Fruit fly (Drosophila melanogaster) whole organism: Measurements from ENCODE around the gene da.

Experiments
- CG8478 ChIP-seq: fragments of >200 bp; optimal IDR thresholded peaks from 2 replicates; lab custom pipeline; 2018; ENCODE audit warnings: inconsistent platforms
- Dll ChIP-seq: fragments of >200 bp; optimal IDR thresholded peaks from 2 replicates; lab custom pipeline; 2017
- EcR ChIP-seq, 2 experiments: fragments of >200 bp; optimal IDR thresholded peaks; 2 replicates each; lab custom pipeline; 2017; ENCODE audit warnings: missing biosample characterization in 2 of 2, missing genetic modification characterization in 2 of 2, missing genetic modification reagents in 2 of 2
- pan ChIP-seq: fragments of >200 bp; optimal IDR thresholded peaks from 2 replicates; lab custom pipeline; 2017
- psq ChIP-seq: fragments of >200 bp; optimal IDR thresholded peaks from 2 replicates; lab custom pipeline; 2017
- usp ChIP-seq: fragments of >200 bp; optimal IDR thresholded peaks from 2 replicates; lab custom pipeline; 2017; ENCODE audit warnings: missing biosample characterization, missing genetic modification characterization, mixed read lengths

da gene

DNA sequence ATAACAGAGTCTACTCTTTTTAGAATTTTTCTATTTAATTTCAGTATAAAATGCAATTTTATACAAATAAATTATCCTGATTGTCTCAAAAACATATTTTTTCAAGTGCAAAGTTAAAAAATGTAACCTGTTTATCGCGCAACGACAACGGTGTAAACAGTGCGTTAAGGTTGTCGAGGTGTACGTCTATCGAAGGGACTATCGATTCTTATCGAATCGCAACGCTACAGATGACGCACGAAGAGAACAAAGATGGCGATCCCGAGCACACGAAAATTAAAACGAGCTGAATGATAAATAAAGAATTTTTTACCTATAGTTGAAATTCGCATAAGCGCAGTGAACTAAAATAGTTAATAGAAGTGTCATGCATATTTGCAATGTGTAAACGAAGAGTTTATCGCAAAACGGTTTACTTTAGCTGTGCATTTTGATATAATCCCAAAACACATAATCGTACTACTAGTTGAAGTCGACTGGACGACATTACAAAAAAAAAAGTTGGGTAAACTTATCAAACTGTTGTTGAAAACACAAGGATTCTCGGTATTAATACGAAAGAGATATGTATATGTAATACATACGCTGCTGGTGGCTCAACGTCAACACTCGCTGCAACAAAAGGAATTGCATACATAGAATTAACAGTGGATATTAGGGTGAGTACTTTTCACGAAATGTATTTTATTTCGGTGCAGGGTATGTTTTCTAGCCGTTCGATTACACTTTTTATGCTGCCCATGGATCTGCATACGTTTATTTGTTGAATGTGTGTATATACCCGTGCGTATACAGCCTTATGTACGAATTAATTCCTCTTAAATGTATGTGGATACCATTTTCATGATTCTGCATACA is at the start of gene da:
da (plus strand) TSS at position 237 of the 858 bp plus-strand sequence.
- TF ChIP-seq CG8478 (lab: Kevin White, UChicago) (no peak), EcR (GFP tag; optimal IDR thresholded peaks at IDR 0.05; lab: Kevin White, UChicago) (no peak), Dll (lab: Kevin White, UChicago) (no peak), psq (no peak), usp (GFP tag; lab: Kevin White, UChicago) (no peak), pan (no peak)

dm6 chr2L:10339212-10339721 is 48.6 kb upstream of the da start, which contains the start of gene SamDC:
Gene SamDC, plus strand, starts transcription at chr2L:10339457.
- TF ChIP-seq usp (GFP tag; lab: Kevin White, UChicago) (no peak), pan (no peak), Dll (lab: Kevin White, UChicago) (no peak), psq (no peak), EcR (GFP tag; optimal IDR thresholded peaks at IDR 0.05; lab: Kevin White, UChicago) (no peak), CG8478 (lab: Kevin White, UChicago) (no peak)

DNA sequence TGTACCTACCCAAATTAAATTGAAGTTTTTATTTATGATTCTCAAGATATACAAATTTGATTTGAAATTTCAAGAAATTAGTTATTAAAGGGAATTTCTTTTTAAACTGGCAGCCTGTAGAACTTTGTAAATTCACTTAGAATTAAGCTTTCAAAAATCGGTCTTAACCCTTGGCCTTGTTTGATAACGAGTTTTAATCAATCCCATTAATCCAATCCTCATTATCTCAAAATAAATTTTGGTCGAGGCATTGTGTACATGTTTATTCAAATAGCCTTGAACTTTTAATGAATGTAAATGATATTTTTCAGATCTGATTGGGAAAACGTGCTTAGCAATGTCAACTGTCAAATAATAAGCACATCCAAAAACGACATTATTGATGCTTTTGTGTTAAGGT is 48.1 kb upstream of the da start:
- TF ChIP-seq CG8478 (lab: Kevin White, UChicago), result no peak
- no peak for TF ChIP-seq psq
- no peak for TF ChIP-seq usp (GFP tag; lab: Kevin White, UChicago)
- TF ChIP-seq Dll (lab: Kevin White, UChicago), result no peak
- TF ChIP-seq pan, result no peak
- TF ChIP-seq EcR (GFP tag; optimal IDR thresholded peaks at IDR 0.05; lab: Kevin White, UChicago), result no peak

dm6 chr2L:10341405-10341804 is 46.5 kb upstream of the da start, which contains the start of gene CG31715:
Gene CG31715, plus strand, starts transcription at chr2L:10341616.
- TF ChIP-seq usp (GFP tag; lab: Kevin White, UChicago) (no peak), EcR (GFP tag; optimal IDR thresholded peaks at IDR 0.05; lab: Kevin White, UChicago) (no peak), psq (no peak), pan (no peak), Dll (lab: Kevin White, UChicago) (no peak), CG8478 (lab: Kevin White, UChicago) (no peak)

DNA sequence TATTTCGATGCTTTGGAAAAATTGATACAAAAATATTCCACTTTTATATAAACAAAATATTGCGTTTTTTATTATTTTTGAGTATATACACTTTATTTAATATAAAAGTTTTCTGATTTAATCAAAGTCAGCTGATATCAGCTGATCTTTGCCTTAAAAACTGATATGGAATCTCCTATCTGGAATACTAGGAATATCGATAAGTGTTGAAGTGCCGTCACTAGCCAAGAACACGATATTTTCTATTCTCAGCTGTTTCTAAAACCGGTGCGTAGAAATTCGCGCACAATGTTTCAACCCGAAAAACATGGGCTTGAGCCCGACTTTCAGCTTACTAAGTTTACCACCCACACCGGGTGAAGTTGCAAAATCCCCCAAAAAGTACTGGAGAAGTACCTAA is 45.4 kb upstream of the da start, which contains the start of gene Sps2:
Sps2 (plus strand) TSS at position 124 of the 400 bp plus-strand sequence.
- no peak for TF ChIP-seq psq
- no peak for TF ChIP-seq EcR (GFP tag; optimal IDR thresholded peaks at IDR 0.05; lab: Kevin White, UChicago)
- no peak for TF ChIP-seq usp (GFP tag; lab: Kevin White, UChicago)
- no peak for TF ChIP-seq Dll (lab: Kevin White, UChicago)
- TF ChIP-seq CG8478 (lab: Kevin White, UChicago), result no peak
- TF ChIP-seq pan, result no peak

- TF ChIP-seq pan (no peak), usp (GFP tag; lab: Kevin White, UChicago) (no peak), psq (no peak), EcR (GFP tag; optimal IDR thresholded peaks at IDR 0.05; lab: Kevin White, UChicago) (no peak), CG8478 (lab: Kevin White, UChicago) (no peak), Dll (lab: Kevin White, UChicago) (no peak)
Measured at dm6 chr2L:10344029-10344606, 43.8 kb upstream of the da start, which contains the start of gene Frmd5. Gene Frmd5, plus strand, starts transcription at chr2L:10344442.

dm6 chr2L:10351130-10351529 is 36.8 kb upstream of the da start:
- TF ChIP-seq EcR (GFP tag; optimal IDR thresholded peaks at IDR 0.05; lab: Kevin White, UChicago) (no peak), CG8478 (lab: Kevin White, UChicago) (no peak), psq (no peak), usp (GFP tag; lab: Kevin White, UChicago) (no peak), pan (no peak), Dll (lab: Kevin White, UChicago) (no peak)

- no peak for TF ChIP-seq CG8478 (lab: Kevin White, UChicago)
- no peak for TF ChIP-seq psq
- no peak for TF ChIP-seq Dll (lab: Kevin White, UChicago)
- TF ChIP-seq EcR (GFP tag; optimal IDR thresholded peaks at IDR 0.05; lab: Kevin White, UChicago), result no peak
- no peak for TF ChIP-seq pan
- no peak for TF ChIP-seq usp (GFP tag; lab: Kevin White, UChicago)
Measured at dm6 chr2L:10353871-10354270, 34.0 kb upstream of the da start, which contains the start of gene CG34367. Gene CG34367, minus strand, starts transcription at chr2L:10353905.

dm6 chr2L:10356508-10356907 is 31.4 kb upstream of the da start, which contains the start of the genes CtsL4 and ClpP:
Gene CtsL4, minus strand, starts transcription at chr2L:10356597.
Gene ClpP, plus strand, starts transcription at chr2L:10356795.
- no peak for TF ChIP-seq usp (GFP tag; lab: Kevin White, UChicago)
- no peak for TF ChIP-seq Dll (lab: Kevin White, UChicago)
- TF ChIP-seq CG8478 (lab: Kevin White, UChicago), result no peak
- TF ChIP-seq EcR (GFP tag; optimal IDR thresholded peaks at IDR 0.05; lab: Kevin White, UChicago), result no peak
- no peak for TF ChIP-seq psq
- no peak for TF ChIP-seq pan

- TF ChIP-seq usp (GFP tag; lab: Kevin White, UChicago), result no peak
- TF ChIP-seq pan, result no peak
- no peak for TF ChIP-seq EcR (GFP tag; optimal IDR thresholded peaks at IDR 0.05; lab: Kevin White, UChicago)
- TF ChIP-seq CG8478 (lab: Kevin White, UChicago), result no peak
- TF ChIP-seq Dll (lab: Kevin White, UChicago), result no peak
- TF ChIP-seq psq, result no peak
Measured at dm6 chr2L:10362408-10363067, 25.4 kb upstream of the da start, which contains the start of the genes Cand1 and pim. Gene Cand1, minus strand, starts transcription at chr2L:10362707. Gene pim, plus strand, starts transcription at chr2L:10362989.

dm6 chr2L:10364229-10364628 is 23.7 kb upstream of the da start, which contains the start of gene lft:
Gene lft, plus strand, starts transcription at chr2L:10364471.
- TF ChIP-seq usp (GFP tag; lab: Kevin White, UChicago), result no peak
